Worm (Caenorhabditis elegans) whole organism, late embryonic: ENCODE results near the gene fbxa-55.

Experiments
- K02D7.2 ChIP-seq: sonication (generic microtip); optimal IDR thresholded peaks from 2 replicates; lab custom pipeline; 2017; ENCODE audit warnings: mild to moderate bottlenecking, missing genetic modification characterization, missing compliant biosample characterization
- K09A11.1 ChIP-seq: sonication (generic microtip); optimal IDR thresholded peaks from 2 replicates; lab custom pipeline; 2017; ENCODE audit warnings: antibody characterized with exemption, mild to moderate bottlenecking, missing genetic modification characterization, missing compliant biosample characterization; ENCODE audit not compliant: insufficient read depth
- ahr-1 ChIP-seq: sonication (generic microtip); optimal IDR thresholded peaks from 2 replicates; lab custom pipeline; 2016; ENCODE audit warnings: missing genetic modification characterization, missing compliant biosample characterization
- ama-1 ChIP-seq: fragments of 150-350 bp; optimal IDR thresholded peaks from 2 replicates; lab custom pipeline; 2014
- ceh-14 ChIP-seq: sonication (generic microtip); optimal IDR thresholded peaks from 2 replicates; lab custom pipeline; 2016; ENCODE audit warnings: missing genotype, missing genetic modification characterization, missing compliant biosample characterization
- ceh-2 ChIP-seq: sonication (generic microtip); optimal IDR thresholded peaks from 2 replicates; lab custom pipeline; 2016; ENCODE audit warnings: missing genotype, missing genetic modification characterization, missing compliant biosample characterization
- ceh-24 ChIP-seq: sonication (generic microtip); optimal IDR thresholded peaks from 2 replicates; lab custom pipeline; 2016; ENCODE audit warnings: mild to moderate bottlenecking, missing genetic modification characterization, missing compliant biosample characterization
- ceh-30 ChIP-seq: fragments of 150-350 bp; optimal IDR thresholded peaks from 2 replicates; lab custom pipeline; 2014; ENCODE audit warnings: missing biosample characterization, missing genetic modification characterization
- ceh-31 ChIP-seq: sonication (generic microtip); optimal IDR thresholded peaks from 2 replicates; lab custom pipeline; 2016; ENCODE audit warnings: missing genetic modification characterization, missing compliant biosample characterization
- ceh-45 ChIP-seq: fragments of 200-800 bp; sonication (Bioruptor generic); IDR thresholded peaks from 2 replicates; pipeline ENCODE4 v1.3.6; 2022; ENCODE audit warnings: missing genetic modification reagents, missing genetic modification characterization, missing compliant biosample characterization
- ceh-6 ChIP-seq: fragments of 200-800 bp; sonication (Bioruptor generic); optimal IDR thresholded peaks from 2 replicates; lab custom pipeline; 2018; ENCODE audit warnings: mild to moderate bottlenecking, missing genetic modification characterization, missing compliant biosample characterization
- dmd-4 ChIP-seq: sonication (generic microtip); optimal IDR thresholded peaks from 2 replicates; lab custom pipeline; 2016; ENCODE audit warnings: borderline replicate concordance, missing genetic modification characterization, missing compliant biosample characterization
- elt-2 ChIP-seq: sonication (generic microtip); optimal IDR thresholded peaks from 2 replicates; lab custom pipeline; 2016; ENCODE audit warnings: missing genetic modification reagents, missing genetic modification characterization, missing compliant biosample characterization
- eyg-1 ChIP-seq: sonication (generic microtip); optimal IDR thresholded peaks from 2 replicates; lab custom pipeline; 2016; ENCODE audit warnings: missing genotype, missing genetic modification characterization, missing compliant biosample characterization
- fax-1 ChIP-seq: sonication (generic microtip); optimal IDR thresholded peaks from 2 replicates; lab custom pipeline; 2016; ENCODE audit warnings: missing genotype, missing genetic modification characterization, missing compliant biosample characterization
- fkh-10 ChIP-seq: fragments of 150-350 bp; optimal IDR thresholded peaks from 2 replicates; lab custom pipeline; 2014; ENCODE audit warnings: missing biosample characterization, missing genetic modification reagents, missing genetic modification characterization
- fkh-6 ChIP-seq: sonication (generic microtip); optimal IDR thresholded peaks from 2 replicates; lab custom pipeline; 2016; ENCODE audit warnings: missing genetic modification characterization, missing compliant biosample characterization
- hlh-13 ChIP-seq: fragments of 200-800 bp; sonication (Bioruptor generic); optimal IDR thresholded peaks from 2 replicates; lab custom pipeline; 2018; ENCODE audit warnings: mild to moderate bottlenecking, missing genetic modification characterization, missing compliant biosample characterization
- hlh-30 ChIP-seq: sonication (generic microtip); optimal IDR thresholded peaks from 2 replicates; lab custom pipeline; 2017; ENCODE audit warnings: antibody characterized with exemption, missing genetic modification characterization, missing compliant biosample characterization; ENCODE audit not compliant: insufficient read depth
- hlh-6 ChIP-seq: sonication (generic microtip); optimal IDR thresholded peaks from 2 replicates; lab custom pipeline; 2016; ENCODE audit warnings: missing genotype, missing genetic modification characterization, missing compliant biosample characterization
- hlh-8 ChIP-seq: sonication (generic microtip); optimal IDR thresholded peaks from 2 replicates; lab custom pipeline; 2016; ENCODE audit warnings: missing genotype, missing genetic modification characterization, missing compliant biosample characterization
- lim-6 ChIP-seq: sonication (generic microtip); optimal IDR thresholded peaks from 2 replicates; lab custom pipeline; 2016; ENCODE audit warnings: missing genetic modification characterization, missing compliant biosample characterization
- nfya-1 ChIP-seq: sonication (generic microtip); optimal IDR thresholded peaks from 2 replicates; lab custom pipeline; 2017; ENCODE audit warnings: missing genetic modification characterization, mild to moderate bottlenecking, missing compliant biosample characterization, antibody characterized with exemption, moderate library complexity
- nhr-11 ChIP-seq: fragments of 150-350 bp; optimal IDR thresholded peaks from 2 replicates; lab custom pipeline; 2014; ENCODE audit warnings: missing biosample characterization, missing genetic modification characterization
- odd-2 ChIP-seq: sonication (generic microtip); optimal IDR thresholded peaks from 2 replicates; lab custom pipeline; 2017; ENCODE audit warnings: antibody characterized with exemption, mild to moderate bottlenecking, missing genetic modification characterization, missing compliant biosample characterization
- pag-3 ChIP-seq: sonication (generic microtip); optimal IDR thresholded peaks from 2 replicates; lab custom pipeline; 2016; ENCODE audit warnings: missing compliant biosample characterization, missing genetic modification characterization, borderline replicate concordance
- pax-1 ChIP-seq: fragments of 150-350 bp; optimal IDR thresholded peaks from 2 replicates; lab custom pipeline; 2014; ENCODE audit warnings: missing biosample characterization, missing genetic modification characterization
- pha-2 ChIP-seq: sonication (generic microtip); optimal IDR thresholded peaks from 2 replicates; lab custom pipeline; 2017; ENCODE audit warnings: mild to moderate bottlenecking, missing genetic modification characterization, missing compliant biosample characterization
- pros-1 ChIP-seq: fragments of 150-350 bp; optimal IDR thresholded peaks from 2 replicates; lab custom pipeline; 2014; ENCODE audit warnings: missing biosample characterization, missing genetic modification reagents, missing genetic modification characterization
- rnt-1 ChIP-seq: sonication (generic microtip); optimal IDR thresholded peaks from 2 replicates; lab custom pipeline; 2016; ENCODE audit warnings: missing genetic modification characterization, missing compliant biosample characterization
- sox-2 ChIP-seq: fragments of 200-800 bp; sonication (Bioruptor generic); IDR thresholded peaks from 2 replicates; pipeline ENCODE4 v1.3.6; 2022; ENCODE audit warnings: missing genetic modification reagents, missing genetic modification characterization, missing compliant biosample characterization
- sox-4 ChIP-seq: sonication (generic microtip); optimal IDR thresholded peaks from 2 replicates; lab custom pipeline; 2017; ENCODE audit warnings: mild to moderate bottlenecking, missing genetic modification characterization, inconsistent platforms, missing compliant biosample characterization
- tbx-7 ChIP-seq: sonication (generic microtip); optimal IDR thresholded peaks from 2 replicates; lab custom pipeline; 2016; ENCODE audit warnings: missing genotype, missing genetic modification characterization, missing compliant biosample characterization
- ttx-3 ChIP-seq: sonication (generic microtip); optimal IDR thresholded peaks from 2 replicates; lab custom pipeline; 2016; ENCODE audit warnings: missing genetic modification reagents, missing genetic modification characterization, missing compliant biosample characterization
- unc-3 ChIP-seq, 2 experiments: fragments of 200-800 bp in 1 of 2; sonication (Bioruptor generic) in 1 of 2; sonication (generic microtip) in 1 of 2; conservative IDR thresholded peaks in 1 of 2; optimal IDR thresholded peaks in 1 of 2; 2 replicates each; pipeline versions ENCODE4 v1.3.6 to Lab custom; 2016 to 2022; ENCODE audit warnings: missing compliant biosample characterization in 2 of 2, missing genetic modification characterization in 2 of 2, missing genetic modification reagents in 1 of 2
- unc-42 ChIP-seq: sonication (generic microtip); optimal IDR thresholded peaks from 2 replicates; lab custom pipeline; 2016; ENCODE audit warnings: missing genotype, missing genetic modification characterization, missing compliant biosample characterization
- zip-5 ChIP-seq: sonication (generic microtip); optimal IDR thresholded peaks from 2 replicates; lab custom pipeline; 2016; ENCODE audit warnings: missing genetic modification characterization, missing compliant biosample characterization
- ztf-16 ChIP-seq: sonication (generic microtip); optimal IDR thresholded peaks from 2 replicates; lab custom pipeline; 2017; ENCODE audit warnings: missing genetic modification characterization, missing compliant biosample characterization

fbxa-55 gene

ce11 chrIII:966259-966658 lies 30.4 kb upstream of the fbxa-55 start:
- TF ChIP-seq hlh-6 (tag; lab: Kevin White, UChicago): no peak

ce11 chrIII:964637-965036 lies 28.8 kb upstream of the fbxa-55 start:
- TF ChIP-seq ceh-2 (tag; lab: Kevin White, UChicago) (no peak), hlh-30 (tag; lab: Kevin White, UChicago) (no peak), ama-1 (no peak), tbx-7 (tag; lab: Kevin White, UChicago) (no peak), elt-2 (no peak), hlh-8 (tag; lab: Kevin White, UChicago) (no peak), rnt-1 (no peak), ceh-30 (tag; lab: Kevin White, UChicago) (no peak), pros-1 (tag; lab: Kevin White, UChicago) (no peak)
- TF ChIP-seq, all 69 proteins: peak for 0

ce11 chrIII:961948-962347 lies 26.1 kb upstream of the fbxa-55 start, which contains the start of gene fbxa-51:
Gene fbxa-51 (plus strand): TSS chrIII:962269.
- TF ChIP-seq fax-1 (tag; lab: Kevin White, UChicago): no peak
- TF ChIP-seq ceh-24 (tag; lab: Kevin White, UChicago): no peak
- TF ChIP-seq unc-42 (tag; lab: Kevin White, UChicago): no peak
- no peak for TF ChIP-seq ceh-6
- TF ChIP-seq, all 69 proteins: peak for 0

- TF ChIP-seq hlh-13 (no peak), lim-6 (no peak), sox-4 (tag; lab: Kevin White, UChicago) (no peak), eyg-1 (tag; lab: Kevin White, UChicago) (no peak), fkh-6 (tag; lab: Kevin White, UChicago) (no peak), K02D7.2 (tag; lab: Kevin White, UChicago) (no peak), odd-2 (no peak), unc-42 (tag; lab: Kevin White, UChicago) (no peak), rnt-1 (no peak), ztf-16 (no peak), fkh-10 (GFP tag; lab: Kevin White, UChicago) (no peak), ahr-1 (tag; lab: Kevin White, UChicago) (no peak), pha-2 (no peak), hlh-6 (tag; lab: Kevin White, UChicago) (no peak), K09A11.1 (no peak), fax-1 (tag; lab: Kevin White, UChicago) (no peak), dmd-4 (tag; lab: Kevin White, UChicago) (no peak), nhr-11 (no peak)
These were observed 20.1 kb upstream of the fbxa-55 start, which contains the start of gene fbxa-54 for ce11 chrIII:955981-956380. Gene fbxa-54 (plus strand): TSS chrIII:956334.

ce11 chrIII:954553-954952 lies 18.7 kb upstream of the fbxa-55 start, which contains the start of the genes T12B5.15 and T12B5.14:
Gene T12B5.15 (minus strand): TSS chrIII:954653.
Gene T12B5.14 (plus strand): TSS chrIII:954873.
- TF ChIP-seq unc-42 (tag; lab: Kevin White, UChicago) (no peak), unc-3 (GFP tag; conservative IDR thresholded peaks at IDR 0.05; lab: Robert Waterston, UW) (no peak), unc-3 (tag; optimal IDR thresholded peaks at IDR 0.05; lab: Kevin White, UChicago) (no peak), ztf-16 (no peak), nfya-1 (tag; lab: Kevin White, UChicago) (no peak), fkh-10 (GFP tag; lab: Kevin White, UChicago) (no peak), pax-1 (tag; lab: Kevin White, UChicago) (no peak), odd-2 (no peak), sox-4 (tag; lab: Kevin White, UChicago) (no peak), ceh-45 (GFP tag; lab: Robert Waterston, UW) (no peak), elt-2 (no peak), ceh-2 (tag; lab: Kevin White, UChicago) (no peak), pag-3 (tag; lab: Kevin White, UChicago) (no peak), zip-5 (tag; lab: Kevin White, UChicago) (no peak), sox-2 (GFP tag; lab: Robert Waterston, UW) (no peak), ceh-24 (tag; lab: Kevin White, UChicago) (no peak), hlh-6 (tag; lab: Kevin White, UChicago) (no peak), ceh-31 (tag; lab: Kevin White, UChicago) (no peak), ttx-3 (tag; lab: Kevin White, UChicago) (no peak), ceh-14 (tag; lab: Kevin White, UChicago) (no peak), fkh-6 (tag; lab: Kevin White, UChicago) (no peak)
